Worm (Caenorhabditis elegans) whole organism, L3 larva: ENCODE data around the gene ZC239.14.

Source experiments
- aly-2 ChIP-seq: fragments of 150-350 bp; optimal IDR thresholded peaks from 2 replicates; lab custom pipeline; 2014; ENCODE audit warnings: missing biosample characterization, missing genetic modification characterization
- nhr-12 ChIP-seq: fragments of 150-350 bp; optimal IDR thresholded peaks from 2 replicates; lab custom pipeline; 2014; ENCODE audit warnings: missing biosample characterization, missing genetic modification characterization
- tbx-2 ChIP-seq: sonication (generic microtip); optimal IDR thresholded peaks from 2 replicates; lab custom pipeline; 2016; ENCODE audit warnings: mild to moderate bottlenecking, missing genetic modification characterization, missing compliant biosample characterization

- no peak for TF ChIP-seq aly-2 (tag; lab: Kevin White, UChicago)
- TF ChIP-seq tbx-2 (tag; lab: Kevin White, UChicago), result no peak
- no peak for TF ChIP-seq nhr-12
These were observed 22.8 kb downstream of the ZC239.14 start, which contains the start of gene sri-51 for ce11 chrII:3198998-3199397.
